Worm (Caenorhabditis elegans) whole organism, early embryonic: Measurements from ENCODE around the gene btbd-10.
A peak's percentile ranks its signal among the peaks of the same experiment; 100 is the strongest.
"Not testable (repeated sequence)": the region's sequence is repeated elsewhere in the genome, so short reads cannot be mapped to it uniquely, and the experiment has no call there.

Experiments used
- B0310.2 ChIP-seq: sonication (generic microtip); optimal IDR thresholded peaks from 2 replicates; lab custom pipeline; 2016; ENCODE audit warnings: mild to moderate bottlenecking, missing genetic modification characterization, missing compliant biosample characterization
- F13C5.2 ChIP-seq: sonication (generic microtip); optimal IDR thresholded peaks from 2 replicates; lab custom pipeline; 2017; ENCODE audit warnings: mild to moderate bottlenecking, missing genetic modification characterization, inconsistent platforms, missing compliant biosample characterization
- aly-1 ChIP-seq: sonication (generic microtip); optimal IDR thresholded peaks from 2 replicates; lab custom pipeline; 2016; ENCODE audit warnings: missing genetic modification characterization, missing compliant biosample characterization
- ama-1 ChIP-seq: fragments of 150-350 bp; optimal IDR thresholded peaks from 2 replicates; lab custom pipeline; 2014
- ceh-13 ChIP-seq: fragments of 200-800 bp; sonication (Bioruptor generic); optimal IDR thresholded peaks from 2 replicates; lab custom pipeline; 2018; ENCODE audit warnings: mild to moderate bottlenecking, missing genetic modification characterization, missing compliant biosample characterization
- ceh-36 ChIP-seq: sonication (generic microtip); optimal IDR thresholded peaks from 2 replicates; lab custom pipeline; 2016; ENCODE audit warnings: missing genetic modification characterization, inconsistent platforms, missing compliant biosample characterization
- ets-7 ChIP-seq: sonication (generic microtip); optimal IDR thresholded peaks from 2 replicates; lab custom pipeline; 2016; ENCODE audit warnings: missing genotype, missing genetic modification characterization, missing compliant biosample characterization
- flt-1 ChIP-seq: fragments of 200-800 bp; sonication (Bioruptor generic); IDR thresholded peaks from 2 replicates; pipeline ENCODE4 v1.3.6; 2022; ENCODE audit warnings: missing genetic modification characterization, missing compliant biosample characterization
- hmbx-1 ChIP-seq: sonication (generic microtip); optimal IDR thresholded peaks from 2 replicates; lab custom pipeline; 2016; ENCODE audit warnings: mild to moderate bottlenecking, missing genetic modification characterization, missing compliant biosample characterization
- hmg-4 ChIP-seq: fragments of 200-800 bp; sonication (Bioruptor generic); optimal IDR thresholded peaks from 2 replicates; lab custom pipeline; 2018; ENCODE audit warnings: mild to moderate bottlenecking, missing genetic modification characterization, missing compliant biosample characterization
- hnd-1 ChIP-seq: sonication (generic microtip); optimal IDR thresholded peaks from 2 replicates; lab custom pipeline; 2016; ENCODE audit warnings: missing genetic modification characterization, missing compliant biosample characterization
- pes-1 ChIP-seq: fragments of 200-800 bp; sonication (Bioruptor generic); IDR thresholded peaks from 2 replicates; pipeline ENCODE4 v1.3.6; 2022; ENCODE audit warnings: missing genetic modification reagents, missing genetic modification characterization, missing compliant biosample characterization
- scrt-1 ChIP-seq: fragments of 200-800 bp; sonication (Bioruptor generic); IDR thresholded peaks from 2 replicates; pipeline ENCODE4 v1.3.6; 2022; ENCODE audit warnings: missing genetic modification characterization, missing compliant biosample characterization
- sea-1 ChIP-seq: fragments of 200-800 bp; sonication (Bioruptor generic); conservative IDR thresholded peaks from 2 replicates; pipeline ENCODE4 v1.3.6; 2022; ENCODE audit warnings: missing genetic modification characterization, missing compliant biosample characterization
- tbx-11 ChIP-seq: fragments of 200-800 bp; sonication (Bioruptor generic); IDR thresholded peaks from 2 replicates; pipeline ENCODE4 v1.3.6; 2022; ENCODE audit warnings: missing genetic modification characterization, missing compliant biosample characterization
- tbx-37 ChIP-seq: fragments of 200-800 bp; sonication (Bioruptor generic); conservative IDR thresholded peaks from 2 replicates; pipeline ENCODE4 v1.3.6; 2022; ENCODE audit warnings: missing genetic modification reagents, missing genetic modification characterization, missing compliant biosample characterization
- tra-4 ChIP-seq: sonication (generic microtip); optimal IDR thresholded peaks from 2 replicates; lab custom pipeline; 2017; ENCODE audit warnings: missing genetic modification characterization, missing compliant biosample characterization

btbd-10 gene

DNA sequence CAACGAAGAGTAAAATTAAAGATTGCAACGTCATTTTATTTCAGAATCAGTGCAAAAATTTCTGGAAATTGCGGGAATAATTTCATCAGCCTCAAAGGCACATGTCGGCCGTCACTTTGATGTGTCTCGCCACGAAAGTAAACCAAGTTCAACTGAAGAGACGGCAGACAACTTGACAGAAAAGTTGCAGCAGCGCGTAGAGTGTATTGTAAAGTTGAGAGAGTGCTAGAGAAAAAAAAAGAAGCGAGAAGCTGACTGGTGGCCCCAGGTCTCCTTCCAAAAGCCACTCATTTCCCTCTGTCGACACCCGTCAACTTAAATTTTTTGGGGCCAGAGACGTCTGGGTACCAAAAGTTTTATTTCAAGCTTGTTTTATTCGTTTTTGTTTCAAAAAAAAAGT is 531 bp upstream of the btbd-10 start:
- TF ChIP-seq hmg-4 (GFP tag; lab: Kevin White, UChicago) (no peak), ceh-36 (tag; lab: Kevin White, UChicago) (no peak), ama-1 (no peak), hnd-1 (no peak), F13C5.2 (tag; lab: Kevin White, UChicago) (peak; percentile 3)

ce11 chrII:4905331-4905730 is 523 bp downstream of the btbd-10 start:
- TF ChIP-seq B0310.2, result no peak
- TF ChIP-seq ama-1, result no peak

ce11 chrII:4905883-4906282 is 1.1 kb downstream of the btbd-10 start:
- TF ChIP-seq hnd-1 (no peak), tbx-37 (GFP tag; lab: Robert Waterston, UW) (no peak), ceh-36 (tag; lab: Kevin White, UChicago) (no peak)

ce11 chrII:4908160-4908559 is 3.4 kb downstream of the btbd-10 start:
- TF ChIP-seq tra-4 (tag; lab: Kevin White, UChicago) (no peak), sea-1 (GFP tag; lab: Robert Waterston, UW) (no peak), scrt-1 (GFP tag; lab: Robert Waterston, UW) (no peak), hmbx-1 (tag; lab: Kevin White, UChicago) (no peak), pes-1 (GFP tag; lab: Robert Waterston, UW) (no peak), B0310.2 (no peak), aly-1 (tag; lab: Kevin White, UChicago) (no peak), ceh-36 (tag; lab: Kevin White, UChicago) (no peak), hmg-4 (GFP tag; lab: Kevin White, UChicago) (no peak), ceh-13 (GFP tag; lab: Kevin White, UChicago) (no peak), F13C5.2 (tag; lab: Kevin White, UChicago) (no peak), ets-7 (no peak), hnd-1 (no peak), tbx-37 (GFP tag; lab: Robert Waterston, UW) (no peak), tbx-11 (GFP tag; lab: Robert Waterston, UW) (no peak), ama-1 (no peak), flt-1 (GFP tag; lab: Robert Waterston, UW) (no peak)

DNA sequence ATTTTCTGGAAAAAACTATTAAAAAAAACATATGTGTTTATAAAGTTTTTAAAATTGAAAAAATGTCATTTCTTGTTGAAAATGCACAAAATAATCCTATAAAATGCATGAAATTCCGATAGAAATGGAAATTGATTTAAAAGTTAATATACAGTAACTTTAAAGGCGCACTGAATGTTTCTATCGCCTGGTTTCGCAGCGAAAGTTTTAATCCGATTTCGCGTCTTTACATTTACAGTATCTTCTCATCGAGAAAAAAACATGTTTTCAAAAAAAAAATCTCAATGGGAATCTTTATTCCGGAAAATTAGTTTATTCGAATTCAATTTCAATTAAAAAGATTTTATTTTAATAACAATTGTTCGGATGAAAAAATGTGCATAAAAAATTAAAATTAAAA is 9.4 kb downstream of the btbd-10 start, which contains the start of gene R05F9.11:
TSS of gene R05F9.11 (minus strand) at position 5 of the 400 bp plus-strand sequence.
- TF ChIP-seq tbx-37 (GFP tag; lab: Robert Waterston, UW) (no peak), ceh-13 (GFP tag; lab: Kevin White, UChicago) (no peak)

DNA sequence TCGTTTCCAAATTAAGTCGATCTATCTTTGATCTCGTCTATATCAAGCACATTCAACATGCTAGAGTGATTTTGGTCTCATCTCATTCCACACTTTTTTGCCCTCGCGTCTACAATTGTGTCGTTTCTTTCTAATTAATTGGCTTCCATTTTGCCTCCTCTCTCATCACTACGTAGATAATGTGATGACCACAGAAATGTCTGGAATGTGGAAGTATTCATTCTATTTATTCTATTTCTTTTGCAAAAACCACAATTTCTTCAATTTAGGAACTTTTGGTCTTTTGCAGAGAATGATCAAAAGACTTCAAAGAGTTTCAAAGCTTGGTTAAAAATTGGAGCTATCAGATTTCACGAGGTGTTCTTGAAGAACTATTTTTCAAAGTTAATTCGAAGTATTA is 10.8 kb downstream of the btbd-10 start:
- TF ChIP-seq tra-4 (tag; lab: Kevin White, UChicago) (no peak), ets-7 (no peak), tbx-37 (GFP tag; lab: Robert Waterston, UW) (no peak), ama-1 (no peak), F13C5.2 (tag; lab: Kevin White, UChicago) (no peak), hmg-4 (GFP tag; lab: Kevin White, UChicago) (no peak), flt-1 (GFP tag; lab: Robert Waterston, UW) (no peak)

ce11 chrII:4916462-4916861 is 11.7 kb downstream of the btbd-10 start, which contains the start of gene msp-31:
msp-31 (minus strand) TSS chrII:4916562.
- not testable (repeated sequence) for TF ChIP-seq pes-1 (GFP tag; lab: Robert Waterston, UW); aly-1 (tag; lab: Kevin White, UChicago); ets-7

- TF ChIP-seq ama-1 (no peak), ceh-13 (GFP tag; lab: Kevin White, UChicago) (no peak)
Observed at ce11 chrII:4918501-4919021, 13.8 kb downstream of the btbd-10 start.

- no peak for TF ChIP-seq pes-1 (GFP tag; lab: Robert Waterston, UW)
- no peak for TF ChIP-seq sea-1 (GFP tag; lab: Robert Waterston, UW)
- no peak for TF ChIP-seq ama-1
- no peak for TF ChIP-seq hnd-1
- no peak for TF ChIP-seq tra-4 (tag; lab: Kevin White, UChicago)
- TF ChIP-seq hmbx-1 (tag; lab: Kevin White, UChicago), result no peak
- no peak for TF ChIP-seq scrt-1 (GFP tag; lab: Robert Waterston, UW)
- TF ChIP-seq aly-1 (tag; lab: Kevin White, UChicago), result no peak
- no peak for TF ChIP-seq tbx-11 (GFP tag; lab: Robert Waterston, UW)
- no peak for TF ChIP-seq hmg-4 (GFP tag; lab: Kevin White, UChicago)
- TF ChIP-seq B0310.2, result no peak
- TF ChIP-seq F13C5.2 (tag; lab: Kevin White, UChicago), result no peak
- no peak for TF ChIP-seq ceh-13 (GFP tag; lab: Kevin White, UChicago)
- no peak for TF ChIP-seq flt-1 (GFP tag; lab: Robert Waterston, UW)
- no peak for TF ChIP-seq ets-7
Observed at ce11 chrII:4920608-4921007, 15.8 kb downstream of the btbd-10 start.
